Fruit fly (Drosophila melanogaster) whole organism, embryonic: ENCODE data around the gene CG32371.

Experiments
- CG31388 ChIP-seq: fragments of 200-800 bp; sonication (Bioruptor generic); optimal IDR thresholded peaks from 2 replicates; lab custom pipeline; 2016; ENCODE audit warnings: missing biosample characterization, missing genetic modification characterization
- CG8924 ChIP-seq: fragments of 200-800 bp; optimal IDR thresholded peaks from 3 replicates; lab custom pipeline; 2019; ENCODE audit warnings: missing biosample characterization, mild to moderate bottlenecking, missing genetic modification characterization, moderate library complexity
- Kr ChIP-seq: fragments of 200-800 bp; sonication (Bioruptor generic); optimal IDR thresholded peaks from 2 replicates; lab custom pipeline; 2017; ENCODE audit warnings: missing biosample characterization, mild to moderate bottlenecking, missing genetic modification characterization
- Taf1 ChIP-seq: fragments of 200-800 bp; sonication (Bioruptor generic); IDR thresholded peaks from 2 replicates; pipeline ENCODE4 v1.3.6; 2022; ENCODE audit warnings: missing biosample characterization, missing genetic modification characterization
- bbx ChIP-seq: fragments of 200-800 bp; sonication (Bioruptor generic); IDR thresholded peaks from 2 replicates; pipeline ENCODE4 v1.3.6; 2022; ENCODE audit warnings: missing biosample characterization, missing genetic modification characterization; ENCODE audit not compliant: partially characterized antibody
- cas ChIP-seq: fragments of 200-800 bp; sonication (Bioruptor generic); IDR thresholded peaks from 2 replicates; pipeline ENCODE4 v1.3.6; 2022; ENCODE audit warnings: missing biosample characterization, missing genetic modification characterization
- dysf ChIP-seq: fragments of 200-800 bp; sonication (Bioruptor generic); IDR thresholded peaks from 3 replicates; pipeline ENCODE4 v1.3.6; 2022; ENCODE audit warnings: missing biosample characterization, missing genetic modification characterization
- repo ChIP-seq: fragments of 200-800 bp; sonication (Bioruptor generic); optimal IDR thresholded peaks from 2 replicates; lab custom pipeline; 2016; ENCODE audit warnings: missing biosample characterization, missing genetic modification characterization
- twi ChIP-seq: fragments of 200-800 bp; optimal IDR thresholded peaks from 2 replicates; lab custom pipeline; 2019; ENCODE audit warnings: missing biosample characterization, mild to moderate bottlenecking, missing genetic modification characterization, moderate library complexity

DNA sequence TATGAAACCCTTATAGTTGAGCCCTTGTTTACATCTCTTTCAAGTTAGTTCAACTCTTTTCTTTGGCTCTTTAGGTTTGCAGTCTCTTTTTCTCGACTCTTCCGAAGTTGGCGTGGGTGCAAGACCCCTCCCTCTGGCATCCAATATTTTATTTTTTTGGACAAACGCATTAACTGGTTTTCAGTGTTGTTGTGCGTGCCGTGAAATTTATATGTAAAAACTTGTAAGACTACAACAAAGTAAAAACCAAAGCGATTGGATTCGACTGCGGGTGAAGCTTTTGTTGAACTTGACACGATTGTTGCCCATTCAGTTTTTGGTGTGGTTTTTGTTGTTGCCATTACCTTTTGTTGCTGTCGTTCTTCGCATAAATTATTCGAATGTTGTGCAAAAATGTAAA lies 24.4 kb downstream of the CG32371 start:
- no peak for TF ChIP-seq Kr (GFP tag; lab: Kevin White, UChicago)
- no peak for TF ChIP-seq Taf1 (GFP tag; lab: Robert Waterston, UW)
- TF ChIP-seq CG31388 (GFP tag; lab: Kevin White, UChicago) = no peak
- no peak for TF ChIP-seq repo (GFP tag; lab: Kevin White, UChicago)
- TF ChIP-seq dysf (GFP tag; lab: Robert Waterston, UW) = no peak
- TF ChIP-seq cas (GFP tag; lab: Robert Waterston, UW) = no peak
- no peak for TF ChIP-seq bbx (GFP tag; lab: Robert Waterston, UW)
- TF ChIP-seq CG8924 (tag; lab: Kevin White, UChicago) = no peak
- TF ChIP-seq twi (tag; lab: Kevin White, UChicago) = no peak
